Fruit fly (Drosophila melanogaster): Measurements from ENCODE around the gene PolZ2.
A peak's percentile ranks its signal among the peaks of the same experiment; 100 is the strongest.

The PolZ2 gene

DNA sequence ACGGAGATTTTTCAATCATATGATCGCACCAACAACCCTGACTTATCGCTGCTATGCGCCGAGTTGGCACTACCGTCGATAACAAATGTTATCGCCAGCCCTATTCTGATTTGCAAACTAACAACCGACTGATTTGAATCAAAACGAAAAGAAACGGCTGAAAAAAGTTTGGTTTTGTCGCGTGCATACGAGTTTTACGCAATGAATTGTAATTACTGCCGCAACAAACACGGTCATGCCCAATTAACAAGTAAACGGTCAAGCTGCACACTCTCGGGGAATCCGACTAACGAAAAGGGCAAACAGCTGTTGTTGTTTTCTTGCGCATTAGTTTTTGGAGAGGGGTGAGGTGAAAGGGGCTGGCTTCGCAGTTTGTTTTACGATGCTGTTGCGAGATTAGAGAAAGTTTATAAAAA is 23.9 kb upstream of the PolZ2 start, which contains the start of the genes CG14671 and CG12746 (continued):
- TF ChIP-seq CG16815 (GFP tag; optimal IDR thresholded peaks at IDR 0.05) (no peak), MESR4 (GFP tag; optimal IDR thresholded peaks at IDR 0.05) (peak; percentile 50), pnt (GFP tag; optimal IDR thresholded peaks at IDR 0.05) (no peak), Sin3A (optimal IDR thresholded peaks at IDR 0.05) (peak; percentile 62), CG34224 (GFP tag; IDR thresholded peaks at IDR 0.05; ENCODE audit: partially characterized antibody) (0 out of 3 replicates have a peak, but pooled peaks have one; percentile 27), E2f2 (GFP tag; IDR thresholded peaks at IDR 0.05) (peak; percentile 71), CG12659 (GFP tag; optimal IDR thresholded peaks at IDR 0.05) (peak; percentile 15), insv (GFP tag; optimal IDR thresholded peaks at IDR 0.05) (peak in 1 of 2 experiments; percentile 94), Bgb (GFP tag; IDR thresholded peaks at IDR 0.05; ENCODE audit: partially characterized antibody) (peak; percentile 20; the same call in 1 of the 2 replicates), kni (GFP tag; optimal IDR thresholded peaks at IDR 0.05) (peak; percentile 21), unc-4 (GFP tag; IDR thresholded peaks at IDR 0.05; ENCODE audit: partially characterized antibody) (0 out of 2 replicates have a peak, but pooled peaks have one; percentile 41), hbn (GFP tag; IDR thresholded peaks at IDR 0.05; ENCODE audit: partially characterized antibody) (0 out of 2 replicates have a peak, but pooled peaks have one; percentile 24), bbx (GFP tag; IDR thresholded peaks at IDR 0.05; ENCODE audit: partially characterized antibody) (peak; percentile 29; the same call in 1 of the 2 replicates), Pdp1 (GFP tag; optimal IDR thresholded peaks at IDR 0.05) (peak in 1 of 2 experiments; percentile 18), ewg (GFP tag; optimal IDR thresholded peaks at IDR 0.05) (peak; percentile 46), CG12299 (tag; optimal IDR thresholded peaks at IDR 0.05) (peak; percentile 22), CG4424 (GFP tag; optimal IDR thresholded peaks at IDR 0.05) (no peak), ci (GFP tag; IDR thresholded peaks at IDR 0.05) (peak; percentile 55; the same call in 1 of the 3 replicates), Opbp (GFP tag; IDR thresholded peaks at IDR 0.05; ENCODE audit: partially characterized antibody) (0 out of 3 replicates have a peak, but pooled peaks have one; percentile 13)

DNA sequence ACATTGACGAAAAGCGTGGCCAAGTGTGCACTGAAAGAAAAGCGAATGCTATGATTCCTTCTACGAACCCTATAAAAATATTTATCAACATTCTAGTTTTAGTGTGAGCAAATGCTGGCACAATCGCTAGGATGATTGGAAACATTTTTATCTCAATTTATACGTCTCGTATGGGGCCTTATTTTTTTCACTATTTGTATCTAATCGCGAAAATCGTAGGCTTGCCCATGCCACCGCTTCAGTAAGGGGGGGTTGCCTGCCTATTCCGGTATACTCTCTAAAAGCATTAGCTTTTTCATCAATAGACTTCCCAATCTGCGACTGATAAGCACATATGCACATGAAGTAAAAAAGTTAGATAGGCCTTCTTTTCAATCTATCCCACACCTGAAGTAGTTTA is 23.1 kb upstream of the PolZ2 start:
- TF ChIP-seq CG18619 (GFP tag; optimal IDR thresholded peaks at IDR 0.05) (peak; percentile 61), ase (GFP tag; IDR thresholded peaks at IDR 0.05) (peak; percentile 90), ftz-f1 (GFP tag; optimal IDR thresholded peaks at IDR 0.05) (no peak), pan (optimal IDR thresholded peaks at IDR 0.05) (no peak), pan (GFP tag; optimal IDR thresholded peaks at IDR 0.05 in 1 of 2, IDR thresholded peaks at IDR 0.05 in 1 of 2) (peak in 1 of 2 experiments; percentile 94), CG4820 (GFP tag; optimal IDR thresholded peaks at IDR 0.05) (peak; percentile 65), CG1529 (GFP tag; optimal IDR thresholded peaks at IDR 0.05) (peak; percentile 70), Deaf1 (tag; optimal IDR thresholded peaks at IDR 0.05) (peak; percentile 25), Vsx1 (GFP tag; optimal IDR thresholded peaks at IDR 0.05) (peak; percentile 66), CG7271 (tag; optimal IDR thresholded peaks at IDR 0.05) (no peak), aop (GFP tag; IDR thresholded peaks at IDR 0.05) (peak; percentile 74), gfzf (GFP tag; optimal IDR thresholded peaks at IDR 0.05) (no peak), B-H2 (GFP tag; optimal IDR thresholded peaks at IDR 0.05) (peak; percentile 45), CG17361 (GFP tag; IDR thresholded peaks at IDR 0.05) (peak; percentile 79), Hr3 (GFP tag; optimal IDR thresholded peaks at IDR 0.05) (peak; percentile 74), Scr (GFP tag; IDR thresholded peaks at IDR 0.05; ENCODE audit: partially characterized antibody) (no peak), CG12219 (GFP tag; optimal IDR thresholded peaks at IDR 0.05) (peak; percentile 80), CG6654 (GFP tag; optimal IDR thresholded peaks at IDR 0.05) (peak; percentile 19), onecut (GFP tag; IDR thresholded peaks at IDR 0.05) (peak; percentile 54), Adf1 (GFP tag; IDR thresholded peaks at IDR 0.05) (peak; percentile 67), CG30020 (tag; optimal IDR thresholded peaks at IDR 0.05) (no peak), CG2875 (GFP tag; optimal IDR thresholded peaks at IDR 0.05) (peak; percentile 40), CHES-1-like (GFP tag; optimal IDR thresholded peaks at IDR 0.05) (peak; percentile 79), MESR4 (GFP tag; optimal IDR thresholded peaks at IDR 0.05) (peak; percentile 4), CG11398 (GFP tag; optimal IDR thresholded peaks at IDR 0.05) (peak; percentile 49), CG1792 (GFP tag; optimal IDR thresholded peaks at IDR 0.05) (peak; percentile 63), crp (GFP tag; optimal IDR thresholded peaks at IDR 0.05) (no peak), CG18764 (GFP tag; optimal IDR thresholded peaks at IDR 0.05) (peak; percentile 54), nau (GFP tag; optimal IDR thresholded peaks at IDR 0.05) (no peak), Hr51 (GFP tag; optimal IDR thresholded peaks at IDR 0.05) (peak in 1 of 2 experiments; percentile 73), CG32772 (GFP tag; IDR thresholded peaks at IDR 0.05) (peak; percentile 90)

Data from whole organism, embryonic.